Fruit fly (Drosophila melanogaster) whole organism, embryonic: ENCODE measurements around the gene CG46244.

Experiments used
- Atf3 ChIP-seq: fragments of 200-800 bp; sonication (Bioruptor generic); optimal IDR thresholded peaks from 3 replicates; lab custom pipeline; 2016; ENCODE audit warnings: missing biosample characterization, missing genetic modification characterization
- Atf6 ChIP-seq: fragments of 200-800 bp; sonication (Bioruptor generic); IDR thresholded peaks from 2 replicates; pipeline ENCODE4 v1.3.6; 2022; ENCODE audit warnings: missing biosample characterization, missing genetic modification characterization
- Bdp1 ChIP-seq: fragments of 200-800 bp; sonication (Bioruptor generic); optimal IDR thresholded peaks from 3 replicates; lab custom pipeline; 2016; ENCODE audit warnings: missing biosample characterization, missing genetic modification characterization
- Bgb ChIP-seq: fragments of 200-800 bp; sonication (Bioruptor generic); IDR thresholded peaks from 2 replicates; pipeline ENCODE4 v1.3.6; 2022; ENCODE audit warnings: missing biosample characterization, missing genetic modification characterization; ENCODE audit not compliant: partially characterized antibody
- CG11247 ChIP-seq: fragments of 200-800 bp; sonication (Bioruptor generic); IDR thresholded peaks from 2 replicates; pipeline ENCODE4 v1.3.6; 2022; ENCODE audit warnings: missing biosample characterization, missing genetic modification characterization
- CG11398 ChIP-seq: fragments of 200-800 bp; sonication (Bioruptor generic); optimal IDR thresholded peaks from 2 replicates; lab custom pipeline; 2016; ENCODE audit warnings: missing biosample characterization, missing genetic modification characterization
- CG12391 ChIP-seq: fragments of 200-800 bp; sonication (Bioruptor generic); optimal IDR thresholded peaks from 3 replicates; lab custom pipeline; 2018; ENCODE audit warnings: missing biosample characterization, mild to moderate bottlenecking, missing genetic modification characterization, moderate library complexity
- CG13424 ChIP-seq: fragments of 200-800 bp; sonication (Bioruptor generic); optimal IDR thresholded peaks from 2 replicates; lab custom pipeline; 2019; ENCODE audit warnings: missing biosample characterization, mild to moderate bottlenecking, missing genetic modification characterization, moderate library complexity
- CG13894 ChIP-seq: fragments of 200-800 bp; sonication (Bioruptor generic); optimal IDR thresholded peaks from 3 replicates; lab custom pipeline; 2018; ENCODE audit warnings: missing biosample characterization, mild to moderate bottlenecking, missing genetic modification characterization, moderate library complexity
- CG15514 ChIP-seq: fragments of 200-800 bp; sonication (Bioruptor generic); optimal IDR thresholded peaks from 3 replicates; lab custom pipeline; 2017; ENCODE audit warnings: missing biosample characterization, missing genetic modification characterization, mild to moderate bottlenecking, moderate library complexity, missing genetic modification reagents
- CG1602 ChIP-seq: fragments of 200-800 bp; sonication (Bioruptor generic); optimal IDR thresholded peaks from 3 replicates; lab custom pipeline; 2016; ENCODE audit warnings: missing biosample characterization, missing genetic modification characterization
- CG17359 ChIP-seq: fragments of 200-800 bp; sonication (Bioruptor generic); optimal IDR thresholded peaks from 3 replicates; lab custom pipeline; 2018; ENCODE audit warnings: missing biosample characterization, mild to moderate bottlenecking, missing genetic modification characterization, moderate library complexity
- CG1792 ChIP-seq: fragments of 200-800 bp; sonication (Bioruptor generic); optimal IDR thresholded peaks from 2 replicates; lab custom pipeline; 2016; ENCODE audit warnings: missing biosample characterization, missing genetic modification characterization
- CG2712 ChIP-seq: fragments of 200-800 bp; optimal IDR thresholded peaks from 3 replicates; lab custom pipeline; 2019; ENCODE audit warnings: missing biosample characterization, mild to moderate bottlenecking, missing genetic modification characterization, moderate library complexity
- CG32532 ChIP-seq: fragments of 200-800 bp; sonication (Bioruptor generic); IDR thresholded peaks from 2 replicates; pipeline ENCODE4 v1.3.6; 2022; ENCODE audit warnings: missing biosample characterization, missing genetic modification characterization
- CG32767 ChIP-seq: fragments of 200-800 bp; sonication (Bioruptor generic); IDR thresholded peaks from 2 replicates; pipeline ENCODE4 v1.3.6; 2022; ENCODE audit warnings: missing biosample characterization, missing genetic modification characterization
- CG3838 ChIP-seq: fragments of 200-800 bp; sonication (Bioruptor generic); optimal IDR thresholded peaks from 3 replicates; lab custom pipeline; 2016; ENCODE audit warnings: missing biosample characterization, missing genetic modification characterization
- CG3995 ChIP-seq: fragments of 200-800 bp; sonication (Bioruptor generic); optimal IDR thresholded peaks from 3 replicates; lab custom pipeline; 2016; ENCODE audit warnings: missing biosample characterization, missing genetic modification characterization
- CG6175 ChIP-seq: fragments of 200-800 bp; sonication (Bioruptor generic); IDR thresholded peaks from 3 replicates; pipeline ENCODE4 v1.3.6; 2022; ENCODE audit warnings: missing biosample characterization, missing genetic modification characterization
- CG7839 ChIP-seq: fragments of 200-800 bp; sonication (Bioruptor generic); optimal IDR thresholded peaks from 3 replicates; lab custom pipeline; 2018; ENCODE audit warnings: missing biosample characterization, mild to moderate bottlenecking, missing genetic modification characterization, moderate library complexity
- CG7928 ChIP-seq: fragments of 200-800 bp; sonication (Bioruptor generic); optimal IDR thresholded peaks from 2 replicates; lab custom pipeline; 2017; ENCODE audit warnings: missing biosample characterization, mild to moderate bottlenecking, missing genetic modification characterization
- CG8478 ChIP-seq: fragments of >200 bp; optimal IDR thresholded peaks from 2 replicates; lab custom pipeline; 2018
- CoRest ChIP-seq: fragments of 200-800 bp; sonication (Bioruptor generic); optimal IDR thresholded peaks from 3 replicates; lab custom pipeline; 2018; ENCODE audit warnings: missing biosample characterization, mild to moderate bottlenecking, missing genetic modification characterization, moderate library complexity
- Dbx ChIP-seq: fragments of 200-800 bp; sonication (Bioruptor generic); IDR thresholded peaks from 3 replicates; pipeline ENCODE4 v1.3.6; 2022; ENCODE audit warnings: missing biosample characterization, missing genetic modification characterization
- Deaf1 ChIP-seq: fragments of 200-800 bp; optimal IDR thresholded peaks from 3 replicates; lab custom pipeline; 2019; ENCODE audit warnings: missing biosample characterization, mild to moderate bottlenecking, missing genetic modification characterization, moderate library complexity
- Dek ChIP-seq: fragments of 200-800 bp; sonication (Bioruptor generic); optimal IDR thresholded peaks from 3 replicates; lab custom pipeline; 2019; ENCODE audit warnings: missing biosample characterization, mild to moderate bottlenecking, missing genetic modification characterization, moderate library complexity
- Doc2 ChIP-seq: fragments of 200-800 bp; sonication (Bioruptor generic); IDR thresholded peaks from 2 replicates; pipeline ENCODE4 v1.3.6; 2022; ENCODE audit warnings: missing biosample characterization, missing genetic modification characterization
- E2f1 ChIP-seq: fragments of 200-800 bp; sonication (Bioruptor generic); IDR thresholded peaks from 2 replicates; pipeline ENCODE4 v1.3.6; 2022; ENCODE audit warnings: missing biosample characterization, missing genetic modification characterization
- Ets65A ChIP-seq: fragments of 200-800 bp; sonication (Bioruptor generic); peaks from one replicate; lab custom pipeline; 2016; ENCODE audit warnings: missing biosample characterization, missing genetic modification characterization
- Ets97D ChIP-seq: fragments of 200-800 bp; sonication (Bioruptor generic); optimal IDR thresholded peaks from 3 replicates; lab custom pipeline; 2016; ENCODE audit warnings: missing biosample characterization, missing genetic modification characterization
- HmgD ChIP-seq: fragments of 200-800 bp; sonication (Bioruptor generic); optimal IDR thresholded peaks from 3 replicates; lab custom pipeline; 2016; ENCODE audit warnings: missing biosample characterization, missing genetic modification characterization
- Hsf ChIP-seq: fragments of 200-800 bp; sonication (Bioruptor generic); optimal IDR thresholded peaks from 3 replicates; lab custom pipeline; 2016; ENCODE audit warnings: missing biosample characterization, missing genetic modification characterization
- Jarid2 ChIP-seq: fragments of 200-800 bp; sonication (Bioruptor generic); optimal IDR thresholded peaks from 3 replicates; lab custom pipeline; 2017; ENCODE audit warnings: mild to moderate bottlenecking, missing biosample characterization, missing genetic modification reagents, missing genetic modification characterization
- MBD-R2 ChIP-seq: fragments of 200-800 bp; sonication (Bioruptor generic); IDR thresholded peaks from 2 replicates; pipeline ENCODE4 v1.3.6; 2022; ENCODE audit warnings: missing biosample characterization, missing genetic modification characterization
- Opbp ChIP-seq: fragments of 200-800 bp; sonication (Bioruptor generic); IDR thresholded peaks from 3 replicates; pipeline ENCODE4 v1.3.6; 2022; ENCODE audit warnings: missing biosample characterization, missing genetic modification characterization; ENCODE audit not compliant: partially characterized antibody
- Rx ChIP-seq: fragments of 200-800 bp; sonication (Bioruptor generic); IDR thresholded peaks from 2 replicates; pipeline ENCODE4 v1.3.6; 2022; ENCODE audit warnings: missing biosample characterization, missing genetic modification characterization
- Spps ChIP-seq: fragments of 200-800 bp; sonication (Bioruptor generic); optimal IDR thresholded peaks from 2 replicates; lab custom pipeline; 2018; ENCODE audit warnings: missing biosample characterization, mild to moderate bottlenecking, missing genetic modification characterization
- Stat92E ChIP-seq, 3 experiments: fragments of >200 bp in 2 of 3; fragments of 200-800 bp in 1 of 3; sonication (Bioruptor generic) in 1 of 3; optimal IDR thresholded peaks; 2 replicates each; lab custom pipeline; 2017 to 2019; ENCODE audit warnings: missing biosample characterization in 3 of 3, missing genetic modification characterization in 3 of 3, mild to moderate bottlenecking in 1 of 3, moderate library complexity in 1 of 3
- bigmax ChIP-seq: fragments of 200-800 bp; sonication (Bioruptor generic); optimal IDR thresholded peaks from 2 replicates; lab custom pipeline; 2018; ENCODE audit warnings: missing biosample characterization, mild to moderate bottlenecking, missing genetic modification characterization
- chinmo ChIP-seq: fragments of 200-800 bp; sonication (Bioruptor generic); IDR thresholded peaks from 4 replicates; pipeline ENCODE4 v1.3.6; 2022; ENCODE audit warnings: missing biosample characterization, missing genetic modification characterization; ENCODE audit not compliant: partially characterized antibody
- emc ChIP-seq: fragments of 200-800 bp; sonication (Bioruptor generic); optimal IDR thresholded peaks from 2 replicates; lab custom pipeline; 2016; ENCODE audit warnings: missing biosample characterization, missing genetic modification characterization
- gfzf ChIP-seq: fragments of 200-800 bp; sonication (Bioruptor generic); optimal IDR thresholded peaks from 2 replicates; lab custom pipeline; 2016; ENCODE audit warnings: missing biosample characterization, mild to moderate bottlenecking, missing genetic modification characterization, moderate library complexity
- kay ChIP-seq: fragments of 200-800 bp; sonication (Bioruptor generic); optimal IDR thresholded peaks from 2 replicates; lab custom pipeline; 2016; ENCODE audit warnings: missing biosample characterization, missing genetic modification characterization
- lola ChIP-seq, 3 experiments: fragments of >200 bp in 2 of 3; fragments of 200-800 bp in 1 of 3; sonication (Bioruptor generic) in 1 of 3; optimal IDR thresholded peaks; 2 replicates each; lab custom pipeline; 2017 to 2019; ENCODE audit warnings: missing biosample characterization in 3 of 3, missing genetic modification characterization in 3 of 3, mild to moderate bottlenecking in 1 of 3, moderate library complexity in 1 of 3
- nerfin-1 ChIP-seq: fragments of 200-800 bp; sonication (Bioruptor generic); optimal IDR thresholded peaks from 3 replicates; lab custom pipeline; 2019; ENCODE audit warnings: missing biosample characterization, mild to moderate bottlenecking, missing genetic modification characterization, moderate library complexity
- p53 ChIP-seq: fragments of 200-800 bp; sonication (Bioruptor generic); optimal IDR thresholded peaks from 2 replicates; lab custom pipeline; 2016; ENCODE audit warnings: missing biosample characterization, missing genetic modification characterization
- pho ChIP-seq: fragments of 200-800 bp; sonication (Bioruptor generic); optimal IDR thresholded peaks from 2 replicates; lab custom pipeline; 2016; ENCODE audit warnings: missing biosample characterization, missing genetic modification characterization
- tna ChIP-seq: fragments of 200-800 bp; sonication (Bioruptor generic); IDR thresholded peaks from 2 replicates; pipeline ENCODE4 v1.3.6; 2022; ENCODE audit warnings: missing biosample characterization, missing genetic modification characterization; ENCODE audit not compliant: partially characterized antibody

CG46244 gene

dm6 chr2L:19735635-19736109 is 129.3 kb downstream of the CG46244 start, which contains the start of the genes CG10462 and Nf-YB (continued):
- peak; percentile 96 for TF ChIP-seq Bgb (GFP tag; lab: Robert Waterston, UW)
- TF ChIP-seq Bdp1: no peak
- TF ChIP-seq Spps (tag; lab: Kevin White, UChicago): no peak
- no peak for TF ChIP-seq Doc2 (GFP tag; lab: Robert Waterston, UW)
- peak; percentile 91 for TF ChIP-seq Opbp
- TF ChIP-seq pho (GFP tag; lab: Kevin White, UChicago): no peak
- no peak for TF ChIP-seq CG7839 (tag; lab: Kevin White, UChicago)
- TF ChIP-seq CG1792 (GFP tag; lab: Kevin White, UChicago): no peak
- peak; percentile 8 for TF ChIP-seq CG8478 (lab: Kevin White, UChicago)
- TF ChIP-seq Hsf (GFP tag; lab: Kevin White, UChicago): peak; percentile 18
- no peak for TF ChIP-seq CG1602 (GFP tag; lab: Kevin White, UChicago)
- TF ChIP-seq CG7928 (GFP tag; lab: Kevin White, UChicago): no peak
- peak; percentile 53 for TF ChIP-seq Ets97D (GFP tag; lab: Kevin White, UChicago)
- peak; percentile 92 for TF ChIP-seq tna (GFP tag; lab: Robert Waterston, UW)
- peak; percentile 80 for TF ChIP-seq bigmax (GFP tag; lab: Kevin White, UChicago)
- TF ChIP-seq CoRest: peak; percentile 35
- no peak for TF ChIP-seq emc (GFP tag; lab: Kevin White, UChicago)

DNA sequence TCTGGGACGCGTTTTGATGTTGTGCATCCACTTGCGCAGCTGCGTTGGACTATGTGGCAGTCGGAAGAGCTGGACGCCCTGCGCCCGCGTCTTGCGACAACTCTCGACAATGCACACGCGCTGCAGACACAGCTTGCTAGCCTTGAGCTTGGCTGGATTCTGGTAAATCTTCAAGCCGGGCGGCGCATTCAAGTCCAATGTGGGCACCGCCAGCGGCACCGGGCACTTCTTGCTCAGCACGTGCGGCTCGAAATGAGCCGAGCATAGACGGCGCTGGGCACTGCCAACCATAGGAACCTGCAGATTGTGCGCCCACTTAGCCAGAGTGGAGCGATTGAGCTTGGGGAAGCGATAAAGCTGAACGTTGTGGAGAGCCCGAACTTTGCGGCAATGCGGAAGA is 144.2 kb downstream of the CG46244 start:
- no peak for TF ChIP-seq kay
- TF ChIP-seq HmgD: no peak
- TF ChIP-seq Rx: no peak
- TF ChIP-seq lola (GFP tag; optimal IDR thresholded peaks at IDR 0.05; lab: Kevin White, UChicago): no peak
- peak; percentile 91 for TF ChIP-seq Ets65A (GFP tag; lab: Kevin White, UChicago)
- TF ChIP-seq Dek (tag; lab: Kevin White, UChicago): no peak
- no peak for TF ChIP-seq E2f1
- no peak for TF ChIP-seq CG2712

DNA sequence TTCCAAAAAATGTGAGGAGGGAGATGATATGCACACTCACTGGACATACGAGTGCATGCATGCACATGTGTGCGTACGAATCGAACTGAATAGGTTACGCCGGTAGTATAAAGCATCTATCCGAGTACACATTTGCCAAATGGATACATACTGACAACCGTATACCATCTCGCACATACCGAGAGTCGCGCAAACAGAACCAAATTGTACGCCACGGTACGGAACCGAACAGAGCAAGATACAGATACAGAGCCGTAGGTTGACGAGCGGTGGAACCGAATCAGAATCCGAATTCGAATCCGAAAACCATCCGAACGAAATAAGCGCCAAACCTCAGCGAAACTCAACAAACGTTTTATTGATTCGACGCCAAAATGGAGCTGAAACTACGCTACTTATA is 148.6 kb downstream of the CG46244 start:
- no peak for TF ChIP-seq CG11398 (GFP tag; lab: Kevin White, UChicago)
- no peak for TF ChIP-seq nerfin-1 (tag; lab: Kevin White, UChicago)
- 0 out of 2 replicates have a peak, but pooled peaks have one; percentile 7 for TF ChIP-seq MBD-R2 (GFP tag; lab: Robert Waterston, UW)
- TF ChIP-seq Atf6 (GFP tag; lab: Robert Waterston, UW): peak; percentile 29; the same call in 1 of the 2 replicates
- TF ChIP-seq Dbx (GFP tag; lab: Robert Waterston, UW): 0 out of 3 replicates have a peak, but pooled peaks have one; percentile 38
- TF ChIP-seq CG11247: no peak
- TF ChIP-seq CG3838 (GFP tag; lab: Kevin White, UChicago): no peak
- TF ChIP-seq gfzf: no peak
- TF ChIP-seq CG17359 (tag; lab: Kevin White, UChicago): no peak
- no peak for TF ChIP-seq Atf3 (GFP tag; lab: Kevin White, UChicago)
- peak; percentile 89 for TF ChIP-seq CG15514 (GFP tag; lab: Kevin White, UChicago)
- TF ChIP-seq Bgb (GFP tag; lab: Robert Waterston, UW): no peak
- no peak for TF ChIP-seq Jarid2 (GFP tag; lab: Kevin White, UChicago)
- TF ChIP-seq CG6175 (GFP tag; lab: Robert Waterston, UW): no peak
- peak; percentile 99 for TF ChIP-seq CG13894 (tag; lab: Kevin White, UChicago)
- TF ChIP-seq CG13424 (tag; lab: Kevin White, UChicago): no peak
- peak; percentile 44; the same call in 1 of the 2 replicates for TF ChIP-seq CG32532 (GFP tag; lab: Robert Waterston, UW)
- no peak for TF ChIP-seq CG12391 (tag; lab: Kevin White, UChicago)
- no peak for TF ChIP-seq p53
- TF ChIP-seq CG3995: no peak
- TF ChIP-seq Deaf1 (tag; lab: Kevin White, UChicago): peak; percentile 96
- peak; percentile 67; the same call in 1 of the 2 replicates for TF ChIP-seq CG32767 (GFP tag; lab: Robert Waterston, UW)
- TF ChIP-seq chinmo: peak; percentile 84; the same call in 2 of the 4 replicates
- no peak for TF ChIP-seq Stat92E (GFP tag; optimal IDR thresholded peaks at IDR 0.05; lab: Kevin White, UChicago)
